Worm (Caenorhabditis elegans): ENCODE measurements around the gene spe-42.

DNA sequence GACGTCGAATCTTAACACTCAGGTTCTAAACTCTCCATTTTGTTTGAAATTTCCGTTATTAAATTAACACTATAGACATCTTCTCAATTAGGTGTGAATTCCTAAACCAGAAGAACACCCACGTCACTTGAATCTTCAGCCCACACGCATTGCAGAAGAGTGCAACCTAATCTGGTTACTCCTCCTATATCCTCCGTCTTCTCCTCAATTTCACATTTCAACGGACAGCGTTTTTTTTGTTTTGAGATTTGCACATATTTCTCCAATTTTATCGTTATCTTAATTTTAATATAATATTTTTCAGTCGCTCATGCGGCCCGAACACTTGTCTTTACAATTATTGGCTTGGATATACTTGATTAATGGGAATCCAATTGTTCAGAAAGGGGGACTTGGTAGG lies 20.6 kb upstream of the spe-42 start, which contains the start of gene smoc-1:
- TF ChIP-seq Y48G9A.11 (GFP tag; IDR thresholded peaks at IDR 0.05) = no peak
- no peak for TF ChIP-seq unc-62 (GFP tag; optimal IDR thresholded peaks at IDR 0.05 in 1 of 2)
- TF ChIP-seq unc-62 (tag; optimal IDR thresholded peaks at IDR 0.05) = no peak
- TF ChIP-seq egl-27 (tag; optimal IDR thresholded peaks at IDR 0.05) = no peak
- no peak for TF ChIP-seq lsy-2 (tag; optimal IDR thresholded peaks at IDR 0.05)
- no peak for TF ChIP-seq ztf-11 (tag; optimal IDR thresholded peaks at IDR 0.05)
- no peak for TF ChIP-seq spr-1 (tag; optimal IDR thresholded peaks at IDR 0.05)
- no peak for TF ChIP-seq ceh-82 (tag; optimal IDR thresholded peaks at IDR 0.05)
- TF ChIP-seq dpl-1 (GFP tag; optimal IDR thresholded peaks at IDR 0.05) = no peak
- TF ChIP-seq T26A8.4 (GFP tag; IDR thresholded peaks at IDR 0.05) = no peak
- no peak for TF ChIP-seq F44E2.7 (GFP tag; IDR thresholded peaks at IDR 0.05)
- no peak for TF ChIP-seq R02D3.7 (tag; optimal IDR thresholded peaks at IDR 0.05)
- TF ChIP-seq fos-1 (tag; optimal IDR thresholded peaks at IDR 0.05) = no peak
